Fruit fly (Drosophila melanogaster): Measurements from ENCODE around the gene CG7131.
A peak's percentile ranks its signal among the peaks of the same experiment; 100 is the strongest.

Gene CG7131

dm6 chr3R:18297444-18298297, 9.1 kb upstream of the CG7131 start (continued):
- TF ChIP-seq CG4707 (GFP tag; optimal IDR thresholded peaks at IDR 0.05): no peak
- no peak for TF ChIP-seq CG7963 (GFP tag; IDR thresholded peaks at IDR 0.05; ENCODE audit: partially characterized antibody)
- TF ChIP-seq Optix (GFP tag; IDR thresholded peaks at IDR 0.05): peak; percentile 28; the same call in 1 of the 3 replicates
- no peak for TF ChIP-seq CG15011 (GFP tag; optimal IDR thresholded peaks at IDR 0.05)
- TF ChIP-seq CG12744 (GFP tag; optimal IDR thresholded peaks at IDR 0.05): no peak
- no peak for TF ChIP-seq Trl (optimal IDR thresholded peaks at IDR 0.05)
- TF ChIP-seq Trl (GFP tag; optimal IDR thresholded peaks at IDR 0.05): no peak
- TF ChIP-seq CG6791 (GFP tag; IDR thresholded peaks at IDR 0.05; ENCODE audit: partially characterized antibody): no peak
- TF ChIP-seq Bteb2 (GFP tag; optimal IDR thresholded peaks at IDR 0.05): no peak
- no peak for TF ChIP-seq Dref (GFP tag; IDR thresholded peaks at IDR 0.05)
- peak; percentile 34 for TF ChIP-seq Deaf1 (tag; optimal IDR thresholded peaks at IDR 0.05)
- TF ChIP-seq CG31441 (GFP tag; IDR thresholded peaks at IDR 0.05): 0 out of 2 replicates have a peak, but pooled peaks have one; percentile 29
- peak; percentile 39; the same call in 1 of the 2 replicates for TF ChIP-seq vvl (GFP tag; IDR thresholded peaks at IDR 0.05)
- TF ChIP-seq grau (tag; optimal IDR thresholded peaks at IDR 0.05): peak; percentile 19
- no peak for TF ChIP-seq cg (GFP tag; optimal IDR thresholded peaks at IDR 0.05)
- no peak for TF ChIP-seq sqz (GFP tag; optimal IDR thresholded peaks at IDR 0.05)
- no peak for TF ChIP-seq CG7987 (GFP tag; optimal IDR thresholded peaks at IDR 0.05)
- TF ChIP-seq CG6175 (GFP tag; IDR thresholded peaks at IDR 0.05): no peak
- no peak for TF ChIP-seq mirr (GFP tag; optimal IDR thresholded peaks at IDR 0.05)
- TF ChIP-seq NK7.1 (GFP tag; optimal IDR thresholded peaks at IDR 0.05): no peak
- TF ChIP-seq C15 (GFP tag; IDR thresholded peaks at IDR 0.05): no peak
- no peak for TF ChIP-seq btn (GFP tag; optimal IDR thresholded peaks at IDR 0.05)
- no peak for TF ChIP-seq CG14441 (GFP tag; IDR thresholded peaks at IDR 0.05)
- TF ChIP-seq stc (GFP tag; IDR thresholded peaks at IDR 0.05): peak; percentile 30; the same call in 1 of the 2 replicates
- no peak for TF ChIP-seq CG6765 (GFP tag; optimal IDR thresholded peaks at IDR 0.05)
- no peak for TF ChIP-seq Dfd (GFP tag; optimal IDR thresholded peaks at IDR 0.05)
- TF ChIP-seq Mrtf (GFP tag; IDR thresholded peaks at IDR 0.05): no peak
- no peak for TF ChIP-seq pan (optimal IDR thresholded peaks at IDR 0.05)
- no peak for TF ChIP-seq pan (GFP tag; optimal IDR thresholded peaks at IDR 0.05 in 1 of 2, IDR thresholded peaks at IDR 0.05 in 1 of 2)
- no peak for TF ChIP-seq gro (GFP tag; optimal IDR thresholded peaks at IDR 0.05)
- no peak for TF ChIP-seq cato (GFP tag; optimal IDR thresholded peaks at IDR 0.05; ENCODE audit: borderline replicate concordance)
- TF ChIP-seq Myb (GFP tag; optimal IDR thresholded peaks at IDR 0.05): no peak
- TF ChIP-seq CG7839 (tag; optimal IDR thresholded peaks at IDR 0.05): no peak
- TF ChIP-seq ind (GFP tag; optimal IDR thresholded peaks at IDR 0.05): no peak
- TF ChIP-seq ken (GFP tag; IDR thresholded peaks at IDR 0.05): 0 out of 3 replicates have a peak, but pooled peaks have one; percentile 55
- TF ChIP-seq CG18262 (tag; optimal IDR thresholded peaks at IDR 0.05): peak; percentile 22
- TF ChIP-seq CG3847 (GFP tag; IDR thresholded peaks at IDR 0.05): no peak
- TF ChIP-seq D19A (tag; optimal IDR thresholded peaks at IDR 0.05): no peak
- no peak for TF ChIP-seq MTF-1 (GFP tag; optimal IDR thresholded peaks at IDR 0.05; ENCODE audit: borderline replicate concordance)
- no peak for TF ChIP-seq Stat92E (GFP tag; optimal IDR thresholded peaks at IDR 0.05)
- TF ChIP-seq sc (optimal IDR thresholded peaks at IDR 0.05): no peak
- no peak for TF ChIP-seq sc (GFP tag; optimal IDR thresholded peaks at IDR 0.05)

Data from whole organism, embryonic.